Fruit fly (Drosophila melanogaster): Measurements from ENCODE around the gene CG4842.
A peak's percentile ranks its signal among the peaks of the same experiment; 100 is the strongest.

Gene CG4842

dm6 chr3L:16377768-16378764, 9.9 kb downstream of the CG4842 start, which contains the start of gene roq:
Gene roq, minus strand, starts transcription at chr3L:16378566.
- TF ChIP-seq noc (tag; optimal IDR thresholded peaks at IDR 0.05): no peak

- peak; percentile 97 for TF ChIP-seq noc (tag; optimal IDR thresholded peaks at IDR 0.05)
Observed at dm6 chr3L:16380770-16381169, 12.6 kb downstream of the CG4842 start.

- no peak for TF ChIP-seq noc (tag; optimal IDR thresholded peaks at IDR 0.05)
Observed at dm6 chr3L:16381184-16381797, 13.1 kb downstream of the CG4842 start, which contains the start of gene Agpat4. Gene Agpat4, minus strand, starts transcription at chr3L:16381570.

- no peak for TF ChIP-seq noc (tag; optimal IDR thresholded peaks at IDR 0.05)
Observed at dm6 chr3L:16383056-16383455, 14.9 kb downstream of the CG4842 start.

- no peak for TF ChIP-seq noc (tag; optimal IDR thresholded peaks at IDR 0.05)
Observed at dm6 chr3L:16384145-16384705, 16.0 kb downstream of the CG4842 start.

dm6 chr3L:16385252-16385879, 17.2 kb downstream of the CG4842 start:
- peak; percentile 56 for TF ChIP-seq noc (tag; optimal IDR thresholded peaks at IDR 0.05)

dm6 chr3L:16385880-16386584, 17.8 kb downstream of the CG4842 start, which contains the start of the genes Agpat3 and RAF2:
Gene Agpat3, minus strand, starts transcription at chr3L:16385957.
Gene RAF2, plus strand, starts transcription at chr3L:16386327.
- TF ChIP-seq noc (tag; optimal IDR thresholded peaks at IDR 0.05): no peak

dm6 chr3L:16390793-16391192, 22.6 kb downstream of the CG4842 start:
- no peak for TF ChIP-seq noc (tag; optimal IDR thresholded peaks at IDR 0.05)

dm6 chr3L:16391257-16391656, 23.1 kb downstream of the CG4842 start:
- no peak for TF ChIP-seq noc (tag; optimal IDR thresholded peaks at IDR 0.05)

dm6 chr3L:16392203-16392800, 24.1 kb downstream of the CG4842 start:
- TF ChIP-seq noc (tag; optimal IDR thresholded peaks at IDR 0.05): peak; percentile 8

- no peak for TF ChIP-seq noc (tag; optimal IDR thresholded peaks at IDR 0.05)
Observed at dm6 chr3L:16392874-16393273, 24.7 kb downstream of the CG4842 start.

- no peak for TF ChIP-seq noc (tag; optimal IDR thresholded peaks at IDR 0.05)
Observed at dm6 chr3L:16393700-16394099, 25.5 kb downstream of the CG4842 start.

dm6 chr3L:16394506-16394905, 26.3 kb downstream of the CG4842 start, which contains the start of gene Gagr:
Gene Gagr, plus strand, starts transcription at chr3L:16394586.
- no peak for TF ChIP-seq noc (tag; optimal IDR thresholded peaks at IDR 0.05)

dm6 chr3L:16400175-16400574, 32.0 kb downstream of the CG4842 start, which contains the start of gene CG44836:
Gene CG44836, minus strand, starts transcription at chr3L:16400275.
- TF ChIP-seq noc (tag; optimal IDR thresholded peaks at IDR 0.05): no peak

- TF ChIP-seq noc (tag; optimal IDR thresholded peaks at IDR 0.05): no peak
Observed at dm6 chr3L:16402253-16402652, 34.1 kb downstream of the CG4842 start.

Measured in whole organism, larva.